Worm (Caenorhabditis elegans) whole organism, late embryonic: ENCODE measurements around the gene skp-1.

Source experiments
- F13H6.1 ChIP-seq: sonication (generic microtip); optimal IDR thresholded peaks from 2 replicates; lab custom pipeline; 2016; ENCODE audit warnings: missing genetic modification characterization, missing compliant biosample characterization
- T23F11.4 ChIP-seq: fragments of 200-800 bp; sonication (Bioruptor generic); optimal IDR thresholded peaks from 2 replicates; lab custom pipeline; 2018; ENCODE audit warnings: mild to moderate bottlenecking, missing genetic modification characterization, missing compliant biosample characterization
- ama-1 ChIP-seq: fragments of 150-350 bp; optimal IDR thresholded peaks from 2 replicates; lab custom pipeline; 2014
- ceh-2 ChIP-seq: sonication (generic microtip); optimal IDR thresholded peaks from 2 replicates; lab custom pipeline; 2016; ENCODE audit warnings: missing genotype, missing genetic modification characterization, missing compliant biosample characterization
- dve-1 ChIP-seq: sonication (generic microtip); optimal IDR thresholded peaks from 2 replicates; lab custom pipeline; 2017; ENCODE audit warnings: antibody characterized with exemption, mild to moderate bottlenecking, missing genetic modification characterization, missing compliant biosample characterization
- elt-2 ChIP-seq: sonication (generic microtip); optimal IDR thresholded peaks from 2 replicates; lab custom pipeline; 2016; ENCODE audit warnings: missing genetic modification reagents, missing genetic modification characterization, missing compliant biosample characterization
- fkh-10 ChIP-seq: fragments of 150-350 bp; optimal IDR thresholded peaks from 2 replicates; lab custom pipeline; 2014; ENCODE audit warnings: missing biosample characterization, missing genetic modification reagents, missing genetic modification characterization
- odd-2 ChIP-seq: sonication (generic microtip); optimal IDR thresholded peaks from 2 replicates; lab custom pipeline; 2017; ENCODE audit warnings: antibody characterized with exemption, mild to moderate bottlenecking, missing genetic modification characterization, missing compliant biosample characterization
- pqm-1 ChIP-seq: sonication (generic microtip); optimal IDR thresholded peaks from 2 replicates; lab custom pipeline; 2016; ENCODE audit warnings: missing genetic modification characterization, missing compliant biosample characterization
- ztf-16 ChIP-seq: sonication (generic microtip); optimal IDR thresholded peaks from 2 replicates; lab custom pipeline; 2017; ENCODE audit warnings: missing genetic modification characterization, missing compliant biosample characterization

- TF ChIP-seq pqm-1 (no peak), odd-2 (tag; lab: Kevin White, UChicago) (no peak), elt-2 (tag; lab: Kevin White, UChicago) (no peak), T23F11.4 (GFP tag; lab: Kevin White, UChicago) (no peak), ama-1 (lab: Kevin White, UChicago) (no peak), dve-1 (no peak), ztf-16 (tag; lab: Kevin White, UChicago) (no peak), fkh-10 (GFP tag; lab: Kevin White, UChicago) (no peak), F13H6.1 (tag; lab: Kevin White, UChicago) (no peak), ceh-2 (tag; lab: Kevin White, UChicago) (no peak)
Measured at ce11 chrV:11637191-11637590, 8.1 kb upstream of the skp-1 start, which contains the start of gene sipa-1.
